Fruit fly (Drosophila melanogaster) whole organism, larva: ENCODE data around the gene Ire1.

Source experiments
- noc ChIP-seq: fragments of 200-800 bp; sonication (Bioruptor generic); optimal IDR thresholded peaks from 3 replicates; lab custom pipeline; 2019; ENCODE audit warnings: missing biosample characterization, mild to moderate bottlenecking, missing genetic modification characterization, moderate library complexity

The Ire1 gene

DNA sequence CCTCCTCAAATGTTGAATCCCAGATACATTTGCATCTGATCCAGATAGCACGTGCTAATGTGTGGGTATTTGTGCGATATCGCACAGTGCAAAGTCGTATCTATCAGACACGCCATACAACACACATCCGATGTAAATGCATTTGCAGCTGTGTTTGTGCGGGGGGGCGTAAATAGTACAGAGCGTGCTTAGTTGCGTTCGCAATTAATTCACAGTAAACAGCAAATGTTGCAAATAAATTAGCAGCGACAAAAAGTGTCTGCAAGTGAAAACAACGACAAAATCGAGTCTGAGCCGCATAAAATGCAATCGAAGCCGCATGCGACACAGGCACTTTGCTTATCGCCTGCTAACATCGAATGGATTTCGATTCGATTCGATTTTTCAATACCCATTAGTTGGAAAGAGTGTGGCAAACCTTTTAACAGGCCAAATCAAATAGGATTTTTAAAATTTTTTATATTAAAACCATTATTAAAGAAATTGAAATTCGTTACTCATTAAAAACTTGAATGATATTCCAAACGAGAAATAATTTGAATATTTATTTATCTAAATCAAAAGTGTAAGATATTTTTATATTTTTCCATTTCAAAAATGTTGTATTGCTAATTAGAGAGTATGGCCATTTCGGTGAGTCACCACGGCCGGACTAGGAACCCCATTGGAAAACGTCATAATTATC, 53.2 kb downstream of the Ire1 start:
- no peak for TF ChIP-seq noc (tag; lab: Kevin White, UChicago)

DNA sequence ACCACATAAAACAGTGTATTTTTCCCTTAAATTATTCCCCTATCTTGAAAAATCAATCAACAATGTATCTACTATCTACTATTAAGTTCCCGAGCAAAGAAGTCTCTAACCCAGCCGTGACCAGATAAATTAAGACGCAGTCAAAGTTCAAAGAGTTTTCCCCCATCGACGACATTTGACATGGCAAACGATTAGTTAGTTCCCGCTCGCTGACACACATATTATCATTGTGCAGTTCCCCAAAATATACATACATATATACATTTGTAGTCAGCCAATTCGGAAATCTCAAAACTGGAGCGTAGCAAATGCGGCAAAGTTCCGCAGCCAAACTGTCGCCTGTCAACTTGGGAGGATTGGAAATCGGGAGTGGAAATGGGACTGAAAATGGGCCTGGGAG, 53.9 kb downstream of the Ire1 start:
- no peak for TF ChIP-seq noc (tag; lab: Kevin White, UChicago)

DNA sequence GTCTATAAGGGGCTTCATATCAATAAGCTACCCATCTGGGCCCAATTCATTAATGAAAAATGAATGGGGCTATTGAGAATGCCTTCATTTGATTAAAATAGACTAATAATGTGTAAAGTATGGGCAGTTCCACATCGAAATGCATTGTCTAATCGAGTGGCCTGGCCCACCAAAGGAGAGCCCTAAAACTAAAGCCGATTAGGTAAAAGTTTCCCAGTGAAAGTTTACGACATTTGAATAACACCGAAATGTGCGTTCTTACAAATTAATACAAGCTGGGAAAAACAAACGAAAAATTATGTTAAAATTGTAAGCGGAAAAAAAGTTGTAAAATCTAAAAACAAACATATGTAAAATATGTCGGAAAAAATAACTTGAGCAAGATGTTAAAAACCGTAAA, 56.2 kb downstream of the Ire1 start:
- TF ChIP-seq noc (tag; lab: Kevin White, UChicago), result no peak
